Fruit fly (Drosophila melanogaster) Kc167 (cell line): ENCODE results near the gene CG14442.

Experiments
- Myc ChIP-seq: fragments of >200 bp; optimal IDR thresholded peaks from 2 replicates; lab custom pipeline; 2017; ENCODE audit warnings: missing external identifiers
- Sin3A ChIP-seq: fragments of >200 bp; optimal IDR thresholded peaks from 2 replicates; lab custom pipeline; 2018; ENCODE audit warnings: missing external identifiers
- h ChIP-seq: fragments of >200 bp; optimal IDR thresholded peaks from 3 replicates; lab custom pipeline; 2018; ENCODE audit warnings: missing external identifiers
- insv ChIP-seq: fragments of >200 bp; optimal IDR thresholded peaks from 3 replicates; lab custom pipeline; 2018; ENCODE audit warnings: missing external identifiers
- psq ChIP-seq: fragments of >200 bp; optimal IDR thresholded peaks from 2 replicates; lab custom pipeline; 2017; ENCODE audit warnings: missing external identifiers
- ttk ChIP-seq: sonication (Bioruptor generic); optimal IDR thresholded peaks from 2 replicates; lab custom pipeline; 2017; ENCODE audit warnings: missing external identifiers

The CG14442 gene

dm6 chrX:6694979-6695388, at the start of gene CG14442:
Gene CG14442 (minus strand): TSS chrX:6695007.
- no peak for TF ChIP-seq insv (lab: Kevin White, UChicago)
- no peak for TF ChIP-seq ttk (lab: Kevin White, UChicago)
- no peak for TF ChIP-seq Sin3A (lab: Kevin White, UChicago)
- no peak for TF ChIP-seq Myc (lab: Kevin White, UChicago)
- no peak for TF ChIP-seq psq
- no peak for TF ChIP-seq h (lab: Kevin White, UChicago)

DNA sequence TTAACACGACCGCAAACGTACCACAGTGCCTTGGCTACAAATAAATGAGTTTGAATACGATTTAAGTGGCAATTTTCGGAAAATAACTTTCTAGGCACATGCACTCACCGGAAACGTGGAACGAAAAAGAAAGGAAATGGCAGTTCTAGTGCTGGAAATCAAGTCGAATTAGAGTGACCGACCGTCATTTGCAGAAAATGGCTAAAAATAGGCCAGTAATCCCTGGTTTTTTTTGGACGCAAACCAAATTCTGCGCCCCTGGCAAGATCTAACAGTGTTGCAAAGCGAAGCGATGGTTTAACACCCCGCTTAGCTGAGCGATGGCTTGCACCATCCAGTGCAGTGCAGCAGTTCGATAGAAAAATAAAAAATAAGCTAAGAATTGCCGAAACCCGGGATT, 49.3 kb upstream of the CG14442 start, which contains the start of gene RpL17:
Gene RpL17 (minus strand): TSS at position 151 of the 400 bp plus-strand sequence.
- TF ChIP-seq insv (lab: Kevin White, UChicago) = no peak
- TF ChIP-seq Myc (lab: Kevin White, UChicago) = no peak
- no peak for TF ChIP-seq h (lab: Kevin White, UChicago)
- no peak for TF ChIP-seq ttk (lab: Kevin White, UChicago)
- no peak for TF ChIP-seq Sin3A (lab: Kevin White, UChicago)
- no peak for TF ChIP-seq psq

dm6 chrX:6743192-6743591, 48.4 kb upstream of the CG14442 start:
- TF ChIP-seq psq (no peak), h (lab: Kevin White, UChicago) (no peak), Myc (lab: Kevin White, UChicago) (no peak)

DNA sequence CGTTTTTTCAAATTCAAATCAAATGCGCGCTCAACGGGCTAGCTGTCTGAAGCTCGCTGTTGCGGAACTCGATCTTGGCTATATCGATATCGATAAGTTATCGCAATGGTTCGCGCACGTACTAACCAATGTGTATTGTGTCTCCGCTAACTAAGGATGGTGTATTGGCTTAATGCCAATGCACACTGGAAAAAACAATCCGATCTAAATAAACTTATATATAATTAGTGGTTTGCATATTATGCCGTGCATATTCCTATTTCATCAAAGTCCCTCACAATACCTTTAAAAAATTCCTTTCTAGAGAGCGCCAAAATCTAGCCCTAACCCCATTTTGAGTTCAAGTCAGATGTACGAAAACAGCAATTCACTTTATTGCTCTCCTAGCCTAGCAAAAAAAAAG, 46.4 kb upstream of the CG14442 start:
- no peak for TF ChIP-seq Sin3A (lab: Kevin White, UChicago)

dm6 chrX:6739936-6740668, 45.3 kb upstream of the CG14442 start, which contains the start of gene CG3168:
Gene CG3168 (minus strand): TSS chrX:6739986.
- TF ChIP-seq Myc (lab: Kevin White, UChicago) (no peak), psq (no peak), h (lab: Kevin White, UChicago) (no peak), ttk (lab: Kevin White, UChicago) (no peak), insv (lab: Kevin White, UChicago) (no peak), Sin3A (lab: Kevin White, UChicago) (no peak)

dm6 chrX:6733291-6734042, 38.7 kb upstream of the CG14442 start:
- TF ChIP-seq Sin3A (lab: Kevin White, UChicago) = no peak
- no peak for TF ChIP-seq Myc (lab: Kevin White, UChicago)
- no peak for TF ChIP-seq insv (lab: Kevin White, UChicago)
- no peak for TF ChIP-seq h (lab: Kevin White, UChicago)
- TF ChIP-seq ttk (lab: Kevin White, UChicago) = no peak
- no peak for TF ChIP-seq psq

DNA sequence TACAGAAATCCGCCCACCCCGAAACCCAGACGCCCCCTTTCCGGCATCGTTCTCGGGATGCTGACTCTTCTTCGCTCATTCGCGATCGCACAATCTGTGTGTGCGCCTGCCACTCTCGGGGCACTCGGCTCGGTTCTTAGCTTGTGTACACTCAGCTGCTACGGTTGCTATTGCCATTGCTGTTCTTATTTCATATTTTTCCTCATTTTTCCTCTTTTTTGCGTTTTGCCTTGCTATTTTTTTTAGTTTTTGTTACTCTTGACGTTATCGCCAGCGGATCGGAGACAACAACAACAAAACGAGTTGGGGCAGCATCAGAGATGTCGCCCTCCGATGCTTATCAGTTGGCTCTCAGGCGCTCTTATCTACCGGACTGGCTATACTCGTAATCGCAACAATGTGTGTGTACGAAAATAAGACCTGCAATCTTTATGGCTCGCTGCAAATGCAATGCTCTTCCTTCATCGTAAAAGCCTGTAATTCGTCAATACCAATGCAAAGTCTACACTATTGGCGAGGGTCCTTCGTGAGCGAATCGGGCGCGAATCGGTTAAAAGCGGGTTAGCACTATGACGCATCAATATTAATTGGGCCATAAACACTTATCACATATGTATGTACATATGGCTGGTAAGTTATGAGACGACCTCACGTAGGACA, 35.9 kb upstream of the CG14442 start:
- no peak for TF ChIP-seq insv (lab: Kevin White, UChicago)
- no peak for TF ChIP-seq psq
- no peak for TF ChIP-seq ttk (lab: Kevin White, UChicago)
- no peak for TF ChIP-seq Sin3A (lab: Kevin White, UChicago)
- no peak for TF ChIP-seq Myc (lab: Kevin White, UChicago)

dm6 chrX:6728597-6729158, 33.9 kb upstream of the CG14442 start:
- TF ChIP-seq insv (lab: Kevin White, UChicago) = no peak
- TF ChIP-seq psq = no peak
- no peak for TF ChIP-seq Myc (lab: Kevin White, UChicago)
- no peak for TF ChIP-seq ttk (lab: Kevin White, UChicago)
- no peak for TF ChIP-seq Sin3A (lab: Kevin White, UChicago)
- TF ChIP-seq h (lab: Kevin White, UChicago) = no peak

DNA sequence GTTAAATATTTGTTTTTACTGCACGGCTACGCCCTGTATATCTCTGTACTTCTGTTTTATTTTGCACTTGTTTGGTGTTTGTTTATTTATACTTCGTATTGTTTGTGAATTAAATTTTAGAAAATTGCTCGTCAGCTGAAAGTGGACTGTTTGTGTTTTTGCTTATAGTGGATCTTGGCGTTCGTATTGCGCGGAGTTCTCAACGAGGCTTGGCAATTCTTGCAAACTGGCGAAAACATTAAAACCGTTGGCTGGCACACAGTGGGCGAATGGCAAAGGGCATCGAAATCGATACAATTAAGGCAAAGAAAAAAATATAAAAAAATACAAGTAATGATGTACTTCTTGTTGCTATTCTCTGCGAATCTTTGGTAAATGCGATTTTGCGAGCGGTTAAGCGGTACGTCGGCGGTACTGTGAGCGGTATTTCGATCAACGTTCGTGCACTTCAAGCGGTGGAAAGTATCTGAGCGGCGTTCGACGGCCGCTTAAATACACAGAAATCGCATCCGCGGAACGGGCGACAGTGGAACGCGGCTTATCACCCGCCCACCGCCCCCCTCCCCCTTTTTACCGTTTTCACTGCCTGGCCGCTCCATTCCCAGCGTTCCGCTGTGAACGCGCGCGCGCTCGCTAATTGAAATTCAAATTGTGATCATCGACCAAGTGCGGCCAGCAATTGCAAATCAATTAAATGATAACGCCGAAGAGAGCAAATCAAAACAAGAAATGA, 32.1 kb upstream of the CG14442 start:
- TF ChIP-seq ttk (lab: Kevin White, UChicago) (no peak), psq (no peak)

DNA sequence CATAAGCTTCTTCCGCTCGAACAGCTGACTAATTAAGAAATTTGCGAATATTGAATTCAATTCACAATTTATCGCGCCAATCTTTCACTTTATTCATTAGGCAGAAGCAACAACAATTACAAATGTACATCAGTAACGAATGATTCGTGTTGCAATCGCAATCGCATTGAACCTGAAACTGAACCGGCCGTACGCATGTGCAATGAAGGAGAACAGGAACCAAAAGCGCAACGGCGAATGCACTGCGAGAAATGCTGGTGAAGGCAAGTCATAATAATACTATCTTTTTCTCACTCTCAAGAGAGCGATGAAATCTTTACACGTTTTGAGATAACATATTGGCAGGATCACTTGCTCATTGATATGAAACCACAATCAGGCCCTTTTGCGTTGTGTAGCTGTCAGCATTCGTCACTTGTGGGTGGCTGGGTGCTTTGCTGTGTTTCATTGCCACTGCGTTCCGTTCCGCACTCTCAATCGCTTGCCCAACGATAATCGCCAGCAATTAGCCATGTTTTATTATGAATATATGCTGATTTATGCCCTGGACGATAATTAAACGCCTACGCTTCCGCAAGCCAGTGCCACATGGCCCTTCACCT, 30.2 kb upstream of the CG14442 start:
- no peak for TF ChIP-seq insv (lab: Kevin White, UChicago)
- TF ChIP-seq psq = no peak
- TF ChIP-seq h (lab: Kevin White, UChicago) = no peak
- no peak for TF ChIP-seq Sin3A (lab: Kevin White, UChicago)
- no peak for TF ChIP-seq ttk (lab: Kevin White, UChicago)
- no peak for TF ChIP-seq Myc (lab: Kevin White, UChicago)

- TF ChIP-seq ttk (lab: Kevin White, UChicago) (no peak), Myc (lab: Kevin White, UChicago) (no peak), h (lab: Kevin White, UChicago) (no peak), psq (no peak), Sin3A (lab: Kevin White, UChicago) (no peak), insv (lab: Kevin White, UChicago) (no peak)
Measured at dm6 chrX:6723622-6724021, 28.8 kb upstream of the CG14442 start.
